Fruit fly (Drosophila melanogaster) whole organism, embryonic: Measurements from ENCODE around the gene Ccdc58.

ENCODE experiments used
- Atf-2 ChIP-seq: fragments of 200-800 bp; sonication (Bioruptor generic); optimal IDR thresholded peaks from 2 replicates; lab custom pipeline; 2016; ENCODE audit warnings: missing biosample characterization, missing genetic modification characterization
- CG10543 ChIP-seq: fragments of 200-800 bp; sonication (Bioruptor generic); optimal IDR thresholded peaks from 3 replicates; lab custom pipeline; 2017; ENCODE audit warnings: missing biosample characterization, mild to moderate bottlenecking, missing genetic modification characterization, moderate library complexity
- CG12071 ChIP-seq: fragments of 200-800 bp; sonication (Bioruptor generic); optimal IDR thresholded peaks from 3 replicates; lab custom pipeline; 2018; ENCODE audit warnings: missing biosample characterization, mild to moderate bottlenecking, missing genetic modification characterization
- CG15696 ChIP-seq: fragments of 200-800 bp; sonication (Bioruptor generic); optimal IDR thresholded peaks from 2 replicates; lab custom pipeline; 2019; ENCODE audit warnings: missing biosample characterization, mild to moderate bottlenecking, missing genetic modification characterization, moderate library complexity
- CG16813 ChIP-seq: fragments of 200-800 bp; sonication (Bioruptor generic); IDR thresholded peaks from 3 replicates; pipeline ENCODE4 v1.3.6; 2022; ENCODE audit warnings: missing biosample characterization, missing genetic modification characterization; ENCODE audit not compliant: partially characterized antibody
- CG17359 ChIP-seq: fragments of 200-800 bp; sonication (Bioruptor generic); optimal IDR thresholded peaks from 3 replicates; lab custom pipeline; 2018; ENCODE audit warnings: missing biosample characterization, mild to moderate bottlenecking, missing genetic modification characterization, moderate library complexity
- CG1832 ChIP-seq: fragments of 200-800 bp; sonication (Bioruptor generic); optimal IDR thresholded peaks from 2 replicates; lab custom pipeline; 2017; ENCODE audit warnings: missing biosample characterization, mild to moderate bottlenecking, missing genetic modification characterization, inconsistent platforms
- CG2202 ChIP-seq: fragments of 200-800 bp; sonication (Bioruptor generic); optimal IDR thresholded peaks from 2 replicates; lab custom pipeline; 2018; ENCODE audit warnings: missing biosample characterization, mild to moderate bottlenecking, missing genetic modification characterization
- CG34224 ChIP-seq: fragments of 200-800 bp; sonication (Bioruptor generic); IDR thresholded peaks from 3 replicates; pipeline ENCODE4 v1.3.6; 2022; ENCODE audit warnings: missing biosample characterization, missing genetic modification characterization; ENCODE audit not compliant: partially characterized antibody
- CG34376 ChIP-seq: fragments of 200-800 bp; sonication (Bioruptor generic); optimal IDR thresholded peaks from 2 replicates; lab custom pipeline; 2018; ENCODE audit warnings: missing biosample characterization, mild to moderate bottlenecking, missing genetic modification characterization
- CG3726 ChIP-seq: fragments of 200-800 bp; sonication (Bioruptor generic); IDR thresholded peaks from 3 replicates; pipeline ENCODE4, ENCODE4 v1.3.6; 2022; ENCODE audit warnings: missing biosample characterization, missing genetic modification characterization
- CG3995 ChIP-seq: fragments of 200-800 bp; sonication (Bioruptor generic); optimal IDR thresholded peaks from 3 replicates; lab custom pipeline; 2016; ENCODE audit warnings: missing biosample characterization, missing genetic modification characterization
- CG4404 ChIP-seq: fragments of 200-800 bp; sonication (Bioruptor generic); IDR thresholded peaks from 2 replicates; pipeline ENCODE4 v1.3.6; 2022; ENCODE audit warnings: missing biosample characterization, missing genetic modification characterization
- CG7271 ChIP-seq: fragments of 200-800 bp; sonication (Bioruptor generic); optimal IDR thresholded peaks from 2 replicates; lab custom pipeline; 2018; ENCODE audit warnings: missing biosample characterization, mild to moderate bottlenecking, missing genetic modification characterization, moderate library complexity
- CG7556 ChIP-seq: fragments of 200-800 bp; sonication (Bioruptor generic); optimal IDR thresholded peaks from 2 replicates; lab custom pipeline; 2017; ENCODE audit warnings: missing biosample characterization, mild to moderate bottlenecking, missing genetic modification characterization
- CG7928 ChIP-seq: fragments of 200-800 bp; sonication (Bioruptor generic); optimal IDR thresholded peaks from 2 replicates; lab custom pipeline; 2017; ENCODE audit warnings: missing biosample characterization, mild to moderate bottlenecking, missing genetic modification characterization
- Doc3 ChIP-seq: fragments of 200-800 bp; sonication (Bioruptor generic); IDR thresholded peaks from 3 replicates; pipeline ENCODE4 v1.3.6; 2022; ENCODE audit warnings: missing biosample characterization, missing genetic modification characterization; ENCODE audit not compliant: partially characterized antibody
- E2f2 ChIP-seq: fragments of 200-800 bp; sonication (Bioruptor generic); IDR thresholded peaks from 2 replicates; pipeline ENCODE4 v1.3.6; 2022; ENCODE audit warnings: missing biosample characterization, missing genetic modification characterization
- Gug ChIP-seq: fragments of 200-800 bp; sonication (Bioruptor generic); IDR thresholded peaks from 4 replicates; pipeline ENCODE4 v1.3.6; 2022; ENCODE audit warnings: missing biosample characterization, missing genetic modification characterization
- Hsf ChIP-seq: fragments of 200-800 bp; sonication (Bioruptor generic); optimal IDR thresholded peaks from 3 replicates; lab custom pipeline; 2016; ENCODE audit warnings: missing biosample characterization, missing genetic modification characterization
- NC2β ChIP-seq: fragments of 200-800 bp; sonication (Bioruptor generic); optimal IDR thresholded peaks from 2 replicates; lab custom pipeline; 2016; ENCODE audit warnings: missing biosample characterization, missing genetic modification characterization
- Nf-YA ChIP-seq: fragments of 200-800 bp; sonication (Bioruptor generic); IDR thresholded peaks from 2 replicates; pipeline ENCODE4 v1.3.6; 2022; ENCODE audit warnings: missing biosample characterization, missing genetic modification characterization
- Nf-YB ChIP-seq: fragments of 200-800 bp; sonication (Bioruptor generic); optimal IDR thresholded peaks from 3 replicates; lab custom pipeline; 2019; ENCODE audit warnings: missing biosample characterization, mild to moderate bottlenecking, missing genetic modification characterization, moderate library complexity
- Optix ChIP-seq: fragments of 200-800 bp; sonication (Bioruptor generic); IDR thresholded peaks from 3 replicates; pipeline ENCODE4 v1.3.6; 2022; ENCODE audit warnings: missing biosample characterization, missing genetic modification characterization
- Scr ChIP-seq: fragments of 200-800 bp; sonication (Bioruptor generic); IDR thresholded peaks from 2 replicates; pipeline ENCODE4 v1.3.6; 2022; ENCODE audit warnings: missing biosample characterization, missing genetic modification characterization; ENCODE audit not compliant: partially characterized antibody
- Sox100B ChIP-seq: fragments of 200-800 bp; sonication (Bioruptor generic); optimal IDR thresholded peaks from 3 replicates; lab custom pipeline; 2018; ENCODE audit warnings: missing biosample characterization, mild to moderate bottlenecking, missing genetic modification characterization
- Trl ChIP-seq, 3 experiments: fragments of >200 bp in 2 of 3; fragments of 200-800 bp in 1 of 3; sonication (Bioruptor generic) in 1 of 3; optimal IDR thresholded peaks; 2 replicates in 1 of 3; 3 replicates in 2 of 3; lab custom pipeline; 2016 to 2017; ENCODE audit warnings: missing biosample characterization in 1 of 3, missing genetic modification characterization in 1 of 3
- amos ChIP-seq: fragments of 200-800 bp; sonication (Bioruptor generic); IDR thresholded peaks from 2 replicates; pipeline ENCODE4 v1.3.6; 2022; ENCODE audit warnings: missing biosample characterization, missing genetic modification characterization; ENCODE audit not compliant: partially characterized antibody
- ci ChIP-seq: fragments of 200-800 bp; sonication (Bioruptor generic); IDR thresholded peaks from 3 replicates; pipeline ENCODE4 v1.3.6; 2022; ENCODE audit warnings: missing biosample characterization, missing genetic modification characterization
- crp ChIP-seq, 2 experiments: fragments of 200-800 bp; sonication (Bioruptor generic); optimal IDR thresholded peaks; 2 replicates in 1 of 2; 3 replicates in 1 of 2; lab custom pipeline; 2017; ENCODE audit warnings: missing biosample characterization in 2 of 2, missing genetic modification characterization in 2 of 2, mild to moderate bottlenecking in 1 of 2, moderate library complexity in 1 of 2
- dmrt11E ChIP-seq: fragments of 200-800 bp; sonication (Bioruptor generic); optimal IDR thresholded peaks from 3 replicates; lab custom pipeline; 2018; ENCODE audit warnings: missing biosample characterization, mild to moderate bottlenecking, missing genetic modification characterization, moderate library complexity
- fd64A ChIP-seq: fragments of 200-800 bp; sonication (Bioruptor generic); optimal IDR thresholded peaks from 3 replicates; lab custom pipeline; 2018; ENCODE audit warnings: missing biosample characterization, mild to moderate bottlenecking, missing genetic modification characterization
- grn ChIP-seq: fragments of 200-800 bp; sonication (Bioruptor generic); optimal IDR thresholded peaks from 3 replicates; lab custom pipeline; 2017; ENCODE audit warnings: missing biosample characterization, missing genetic modification characterization
- gt ChIP-seq: fragments of 200-800 bp; sonication (Bioruptor generic); IDR thresholded peaks from 2 replicates; pipeline ENCODE4 v1.3.6; 2022; ENCODE audit warnings: missing biosample characterization, missing genetic modification characterization
- inv ChIP-seq: fragments of 200-800 bp; sonication (Bioruptor generic); IDR thresholded peaks from 2 replicates; pipeline ENCODE4 v1.3.6; 2022; ENCODE audit warnings: missing biosample characterization, missing genetic modification characterization; ENCODE audit not compliant: partially characterized antibody
- jumu ChIP-seq: fragments of 200-800 bp; sonication (Bioruptor generic); optimal IDR thresholded peaks from 3 replicates; lab custom pipeline; 2016; ENCODE audit warnings: missing biosample characterization, missing genetic modification characterization
- mirr ChIP-seq: fragments of 200-800 bp; sonication (Bioruptor generic); optimal IDR thresholded peaks from 3 replicates; lab custom pipeline; 2018; ENCODE audit warnings: missing biosample characterization, mild to moderate bottlenecking, missing genetic modification characterization
- nerfin-2 ChIP-seq: fragments of 200-800 bp; sonication (Bioruptor generic); IDR thresholded peaks from 2 replicates; pipeline ENCODE4 v1.3.6; 2022; ENCODE audit warnings: missing biosample characterization, missing genetic modification characterization; ENCODE audit not compliant: partially characterized antibody
- onecut ChIP-seq: fragments of 200-800 bp; sonication (Bioruptor generic); IDR thresholded peaks from 2 replicates; pipeline ENCODE4 v1.3.6; 2022; ENCODE audit warnings: missing biosample characterization, missing genetic modification characterization
- phol ChIP-seq: fragments of 200-800 bp; sonication (Bioruptor generic); optimal IDR thresholded peaks from 3 replicates; lab custom pipeline; 2018; ENCODE audit warnings: missing biosample characterization, mild to moderate bottlenecking, missing genetic modification characterization, moderate library complexity
- sd ChIP-seq: fragments of 200-800 bp; sonication (Bioruptor generic); optimal IDR thresholded peaks from 3 replicates; lab custom pipeline; 2018; ENCODE audit warnings: missing biosample characterization, mild to moderate bottlenecking, missing genetic modification characterization, moderate library complexity
- sens-2 ChIP-seq: fragments of 200-800 bp; sonication (Bioruptor generic); IDR thresholded peaks from 2 replicates; pipeline ENCODE4 v1.3.6; 2022; ENCODE audit warnings: missing biosample characterization, missing genetic modification characterization
- slbo ChIP-seq: fragments of 200-800 bp; sonication (Bioruptor generic); IDR thresholded peaks from 2 replicates; pipeline ENCODE4 v1.3.6; 2022; ENCODE audit warnings: missing biosample characterization, missing genetic modification characterization
- stc ChIP-seq: fragments of 200-800 bp; sonication (Bioruptor generic); IDR thresholded peaks from 2 replicates; pipeline ENCODE4 v1.3.6; 2022; ENCODE audit warnings: missing biosample characterization, missing genetic modification characterization
- vnd ChIP-seq: fragments of 200-800 bp; sonication (Bioruptor generic); IDR thresholded peaks from 3 replicates; pipeline ENCODE4 v1.3.6; 2022; ENCODE audit warnings: missing biosample characterization, missing genetic modification characterization; ENCODE audit not compliant: partially characterized antibody
- vvl ChIP-seq: fragments of 200-800 bp; sonication (Bioruptor generic); IDR thresholded peaks from 2 replicates; pipeline ENCODE4 v1.3.6; 2022; ENCODE audit warnings: missing biosample characterization, missing genetic modification characterization
- zf30C ChIP-seq: fragments of 200-800 bp; sonication (Bioruptor generic); optimal IDR thresholded peaks from 3 replicates; lab custom pipeline; 2018; ENCODE audit warnings: missing biosample characterization, mild to moderate bottlenecking, missing genetic modification characterization

The Ccdc58 gene

dm6 chr3L:19845047-19845906 is 40.3 kb downstream of the Ccdc58 start, which contains the start of gene Papss:
Gene Papss, plus strand, starts transcription at chr3L:19845293.
- peak; percentile 49 for TF ChIP-seq CG12071 (GFP tag; lab: Kevin White, UChicago)
- TF ChIP-seq sens-2 (GFP tag; lab: Robert Waterston, UW), result 0 out of 2 replicates have a peak, but pooled peaks have one; percentile 39
- no peak for TF ChIP-seq CG7271
- no peak for TF ChIP-seq Optix (GFP tag; lab: Robert Waterston, UW)
- no peak for TF ChIP-seq CG1832
- peak; percentile 69 for TF ChIP-seq CG34376 (GFP tag; lab: Kevin White, UChicago)
- TF ChIP-seq sd (tag; lab: Kevin White, UChicago), result peak; percentile 31
- peak; percentile 88 for TF ChIP-seq CG34224 (GFP tag; lab: Robert Waterston, UW)
- no peak for TF ChIP-seq zf30C (GFP tag; lab: Kevin White, UChicago)
- TF ChIP-seq CG10543, result peak; percentile 49
- peak; percentile 84 for TF ChIP-seq amos
- peak; percentile 41 for TF ChIP-seq CG17359 (tag; lab: Kevin White, UChicago)
- TF ChIP-seq grn (GFP tag; lab: Kevin White, UChicago), result no peak
- TF ChIP-seq Hsf (GFP tag; lab: Kevin White, UChicago), result no peak
- no peak for TF ChIP-seq jumu (GFP tag; lab: Kevin White, UChicago)
- TF ChIP-seq vvl (GFP tag; lab: Robert Waterston, UW), result peak; percentile 41
- TF ChIP-seq slbo (GFP tag; lab: Robert Waterston, UW), result peak; percentile 75
- peak; percentile 69 for TF ChIP-seq vnd (GFP tag; lab: Robert Waterston, UW)
- TF ChIP-seq CG3726, result no peak
- peak in 1 of 2 experiments; percentile 8 for TF ChIP-seq Trl (optimal IDR thresholded peaks at IDR 0.05; lab: Kevin White, UChicago)
- TF ChIP-seq Trl (GFP tag; optimal IDR thresholded peaks at IDR 0.05; lab: Kevin White, UChicago), result no peak
- peak; percentile 81 for TF ChIP-seq CG16813 (GFP tag; lab: Robert Waterston, UW)
- peak; percentile 77 to 94 for TF ChIP-seq crp (GFP tag; optimal IDR thresholded peaks at IDR 0.05; lab: Kevin White, UChicago)
- TF ChIP-seq phol (tag; lab: Kevin White, UChicago), result peak; percentile 40
- no peak for TF ChIP-seq gt (GFP tag; lab: Robert Waterston, UW)
- peak; percentile 13 for TF ChIP-seq CG2202
- TF ChIP-seq ci (GFP tag; lab: Robert Waterston, UW), result peak; percentile 44; the same call in 1 of the 3 replicates
- TF ChIP-seq CG4404 (GFP tag; lab: Robert Waterston, UW), result no peak
- TF ChIP-seq CG7556 (GFP tag; lab: Kevin White, UChicago), result peak; percentile 36
- TF ChIP-seq Scr (GFP tag; lab: Robert Waterston, UW), result peak; percentile 90
- peak; percentile 77 for TF ChIP-seq inv (GFP tag; lab: Robert Waterston, UW)
- TF ChIP-seq NC2β (GFP tag; lab: Kevin White, UChicago), result peak; percentile 7
- peak; percentile 5; the same call in 1 of the 2 replicates for TF ChIP-seq onecut
- TF ChIP-seq CG3995 (GFP tag; lab: Kevin White, UChicago), result no peak
- peak; percentile 56 for TF ChIP-seq nerfin-2 (GFP tag; lab: Robert Waterston, UW)
- no peak for TF ChIP-seq stc
- TF ChIP-seq Nf-YA, result no peak
- TF ChIP-seq Gug (GFP tag; lab: Robert Waterston, UW), result 0 out of 4 replicates have a peak, but pooled peaks have one; percentile 26
- TF ChIP-seq Sox100B (GFP tag; lab: Kevin White, UChicago), result no peak
- TF ChIP-seq CG15696, result peak; percentile 5
- peak; percentile 5 for TF ChIP-seq mirr (GFP tag; lab: Kevin White, UChicago)
- peak; percentile 28; the same call in 1 of the 2 replicates for TF ChIP-seq E2f2
- peak; percentile 93 for TF ChIP-seq Doc3 (GFP tag; lab: Robert Waterston, UW)
- TF ChIP-seq Nf-YB (GFP tag; lab: Kevin White, UChicago), result no peak
- peak; percentile 43 for TF ChIP-seq fd64A (GFP tag; lab: Kevin White, UChicago)
- no peak for TF ChIP-seq Atf-2 (GFP tag; lab: Kevin White, UChicago)
- TF ChIP-seq dmrt11E (tag; lab: Kevin White, UChicago), result peak; percentile 19
- no peak for TF ChIP-seq CG7928
